Worm (Caenorhabditis elegans) whole organism, L3 larva: ENCODE data around the gene K08F9.1.

Experiments used
- egl-27 ChIP-seq: sonication (generic microtip); optimal IDR thresholded peaks from 4 replicates; lab custom pipeline; 2017; ENCODE audit warnings: missing biosample characterization, missing genetic modification reagents, missing genetic modification characterization
- eor-1 ChIP-seq, 2 experiments: fragments of 150-350 bp; optimal IDR thresholded peaks; 2 replicates each; lab custom pipeline; 2014 to 2018; ENCODE audit warnings: missing biosample characterization in 2 of 2, missing genetic modification characterization in 2 of 2
- fos-1 ChIP-seq: fragments of 150-350 bp; optimal IDR thresholded peaks from 2 replicates; lab custom pipeline; 2014; ENCODE audit warnings: missing biosample characterization, missing genetic modification characterization
- sea-2 ChIP-seq: fragments of 150-350 bp; sonication (generic microtip); optimal IDR thresholded peaks from 4 replicates; lab custom pipeline; 2014; ENCODE audit warnings: missing biosample characterization, missing genetic modification reagents, missing genetic modification characterization
- snpc-4 ChIP-seq: fragments of 150-350 bp; optimal IDR thresholded peaks from 2 replicates; lab custom pipeline; 2014; ENCODE audit warnings: missing biosample characterization, missing genetic modification characterization
- tbx-2 ChIP-seq: sonication (generic microtip); optimal IDR thresholded peaks from 2 replicates; lab custom pipeline; 2016; ENCODE audit warnings: mild to moderate bottlenecking, missing genetic modification characterization, missing compliant biosample characterization
- ztf-4 ChIP-seq: fragments of 150-350 bp; optimal IDR thresholded peaks from 2 replicates; lab custom pipeline; 2014; ENCODE audit warnings: missing biosample characterization, missing genetic modification characterization

ce11 chrV:15119517-15119916 lies 23.7 kb downstream of the K08F9.1 start, which contains the start of gene flor-1:
- no peak for TF ChIP-seq sea-2 (GFP tag; lab: Kevin White, UChicago)
- no peak for TF ChIP-seq tbx-2 (tag; lab: Kevin White, UChicago)
- no peak for TF ChIP-seq egl-27 (tag; lab: Kevin White, UChicago)
- TF ChIP-seq fos-1, result no peak
- no peak for TF ChIP-seq eor-1 (tag; optimal IDR thresholded peaks at IDR 0.05; lab: Kevin White, UChicago)
- no peak for TF ChIP-seq snpc-4 (tag; lab: Kevin White, UChicago)
- TF ChIP-seq ztf-4, result no peak
